Worm (Caenorhabditis elegans) whole organism, L2 larva: Measurements from ENCODE around the gene pno-1.

ENCODE experiments used
- ama-1 ChIP-seq: fragments of 150-350 bp; optimal IDR thresholded peaks from 2 replicates; lab custom pipeline; 2018; ENCODE audit warnings: inconsistent platforms
- ceh-82 ChIP-seq: fragments of 150-350 bp; optimal IDR thresholded peaks from 2 replicates; lab custom pipeline; 2014; ENCODE audit warnings: missing biosample characterization, missing genetic modification characterization
- fos-1 ChIP-seq: fragments of 150-350 bp; optimal IDR thresholded peaks from 2 replicates; lab custom pipeline; 2014; ENCODE audit warnings: missing biosample characterization, missing genetic modification characterization
- nhr-6 ChIP-seq: fragments of 150-350 bp; optimal IDR thresholded peaks from 2 replicates; lab custom pipeline; 2014; ENCODE audit warnings: missing biosample characterization, missing genetic modification characterization

DNA sequence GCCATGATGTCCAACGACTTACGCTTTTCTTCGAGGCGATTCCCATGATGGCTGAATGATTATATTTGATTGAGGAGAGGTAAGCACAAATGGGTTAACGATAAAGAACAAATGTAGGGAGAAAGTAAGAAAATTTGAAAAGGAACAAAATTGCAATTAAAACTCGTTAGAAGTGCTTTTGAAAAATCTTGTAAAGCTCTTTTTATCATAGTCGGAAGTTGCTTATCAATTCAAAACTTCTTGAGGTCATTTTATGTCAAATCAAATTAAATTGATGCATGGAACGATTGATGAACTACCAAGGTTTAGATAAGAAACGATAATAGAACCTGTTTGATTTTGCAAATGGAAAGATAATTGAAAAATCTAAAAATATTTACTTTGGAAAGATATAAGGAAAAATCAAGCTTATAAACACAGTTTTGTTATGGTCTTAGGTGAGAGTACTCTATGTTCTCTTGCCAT, 33.8 kb downstream of the pno-1 start, which contains the start of gene glt-5:
- TF ChIP-seq fos-1 (tag; lab: Kevin White, UChicago) (no peak), ama-1 (lab: Kevin White, UChicago) (no peak), nhr-6 (tag; lab: Kevin White, UChicago) (no peak), ceh-82 (tag; lab: Kevin White, UChicago) (no peak)
